Worm (Caenorhabditis elegans): Measurements from ENCODE around the gene nlp-78.
A peak's percentile ranks its signal among the peaks of the same experiment; 100 is the strongest.

The nlp-78 gene

DNA sequence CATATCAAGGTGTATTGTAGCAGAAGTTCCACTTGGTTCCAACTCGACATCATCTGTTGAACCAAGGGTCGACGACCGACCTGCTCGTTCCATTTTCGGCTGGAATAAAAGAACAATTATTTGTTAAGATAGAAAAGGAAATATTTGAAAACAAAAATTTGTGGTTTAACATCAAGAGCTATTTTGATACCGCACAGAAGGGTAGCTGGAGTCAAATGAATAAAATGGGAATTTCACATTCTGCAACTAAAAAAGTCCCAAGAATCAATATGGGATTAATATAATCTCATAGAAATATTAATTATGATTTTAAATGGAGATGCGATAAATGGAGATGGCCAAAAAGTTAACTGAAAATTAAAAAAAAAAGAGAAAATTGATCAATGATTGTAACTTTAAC is 37.5 kb upstream of the nlp-78 start, which contains the start of gene clh-5:
Gene clh-5 (minus strand): TSS at position 101 of the 400 bp plus-strand sequence.
- TF ChIP-seq ZK546.5 (tag; optimal IDR thresholded peaks at IDR 0.05) (no peak), R02D3.7 (tag; optimal IDR thresholded peaks at IDR 0.05) (no peak), egl-27 (tag; optimal IDR thresholded peaks at IDR 0.05) (no peak), C34F6.9 (tag; optimal IDR thresholded peaks at IDR 0.05) (no peak), nhr-129 (tag; optimal IDR thresholded peaks at IDR 0.05) (no peak), ceh-16 (tag; optimal IDR thresholded peaks at IDR 0.05) (no peak), mbf-1 (tag; optimal IDR thresholded peaks at IDR 0.05) (no peak), gmeb-1 (tag; optimal IDR thresholded peaks at IDR 0.05) (no peak), Y55F3AM.14 (GFP tag; optimal IDR thresholded peaks at IDR 0.05) (no peak), aly-2 (tag; optimal IDR thresholded peaks at IDR 0.05) (no peak), unc-55 (GFP tag; optimal IDR thresholded peaks at IDR 0.05) (no peak), nhr-10 (tag; optimal IDR thresholded peaks at IDR 0.05) (no peak), ztf-1 (GFP tag; conservative IDR thresholded peaks at IDR 0.05) (no peak), lin-39 (tag; optimal IDR thresholded peaks at IDR 0.05) (no peak), nhr-77 (tag; optimal IDR thresholded peaks at IDR 0.05) (no peak), blmp-1 (tag; optimal IDR thresholded peaks at IDR 0.05; ENCODE audit: insufficient read depth) (no peak), snpc-4 (tag; optimal IDR thresholded peaks at IDR 0.05) (no peak), nhr-23 (tag; optimal IDR thresholded peaks at IDR 0.05) (no peak), unc-39 (tag; optimal IDR thresholded peaks at IDR 0.05) (no peak)

DNA sequence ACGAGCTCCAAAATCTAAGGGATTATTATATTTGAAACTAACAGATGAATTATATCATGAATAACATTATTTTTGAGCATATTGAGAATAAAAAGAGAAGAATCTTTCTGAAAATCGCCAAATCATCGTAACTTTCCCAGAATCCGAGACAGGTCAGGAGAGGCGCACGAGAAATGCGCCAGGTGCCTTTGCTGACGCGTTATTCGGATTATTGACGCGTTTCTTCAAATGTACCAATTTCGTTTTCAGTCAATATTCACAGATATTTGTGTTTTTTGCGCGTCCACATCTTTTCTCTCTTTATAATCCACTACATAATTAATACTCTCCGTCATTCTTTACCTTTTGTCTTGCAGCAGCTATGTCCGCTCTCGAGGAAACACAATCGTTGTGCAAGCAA is 37.0 kb upstream of the nlp-78 start, which contains the start of gene T24H10.1:
Gene T24H10.1 (plus strand): TSS at position 355 of the 400 bp plus-strand sequence.
- TF ChIP-seq alr-1 (tag; optimal IDR thresholded peaks at IDR 0.05) (no peak), skn-1 (tag; optimal IDR thresholded peaks at IDR 0.05) (no peak), crh-2 (tag; optimal IDR thresholded peaks at IDR 0.05) (peak; percentile 48), nhr-6 (tag; optimal IDR thresholded peaks at IDR 0.05) (no peak), unc-39 (tag; optimal IDR thresholded peaks at IDR 0.05) (no peak), gmeb-1 (tag; optimal IDR thresholded peaks at IDR 0.05) (peak; percentile 85), aly-2 (tag; optimal IDR thresholded peaks at IDR 0.05) (no peak), mab-5 (tag; optimal IDR thresholded peaks at IDR 0.05) (peak; percentile 43), sma-9 (GFP tag; optimal IDR thresholded peaks at IDR 0.05) (peak; percentile 62), sma-9 (tag; optimal IDR thresholded peaks at IDR 0.05) (no peak), zag-1 (tag; optimal IDR thresholded peaks at IDR 0.05) (no peak), nhr-21 (tag; optimal IDR thresholded peaks at IDR 0.05) (peak; percentile 62), lin-13 (GFP tag; optimal IDR thresholded peaks at IDR 0.05) (peak; percentile 59), egl-27 (tag; optimal IDR thresholded peaks at IDR 0.05) (peak; percentile 20), nhr-25 (tag; optimal IDR thresholded peaks at IDR 0.05) (peak; percentile 64), nhr-237 (tag; optimal IDR thresholded peaks at IDR 0.05) (no peak), peb-1 (tag; optimal IDR thresholded peaks at IDR 0.05) (no peak), dmd-4 (tag; optimal IDR thresholded peaks at IDR 0.05) (no peak), nhr-11 (tag; optimal IDR thresholded peaks at IDR 0.05) (no peak), unc-62 (GFP tag; optimal IDR thresholded peaks at IDR 0.05) (no peak), lin-39 (tag; optimal IDR thresholded peaks at IDR 0.05) (no peak), F13H6.1 (tag; optimal IDR thresholded peaks at IDR 0.05) (peak; percentile 77), snpc-4 (tag; optimal IDR thresholded peaks at IDR 0.05) (peak; percentile 3), lsy-2 (tag; optimal IDR thresholded peaks at IDR 0.05) (peak; percentile 72 to 86), mdl-1 (tag; optimal IDR thresholded peaks at IDR 0.05) (no peak), nhr-77 (tag; optimal IDR thresholded peaks at IDR 0.05) (no peak), ceh-82 (tag; optimal IDR thresholded peaks at IDR 0.05) (no peak), nhr-12 (tag; optimal IDR thresholded peaks at IDR 0.05) (no peak), sma-3 (GFP tag; optimal IDR thresholded peaks at IDR 0.05) (peak; percentile 43), C34F6.9 (tag; optimal IDR thresholded peaks at IDR 0.05) (peak; percentile 83), blmp-1 (tag; optimal IDR thresholded peaks at IDR 0.05; ENCODE audit: insufficient read depth) (no peak), sem-4 (tag; optimal IDR thresholded peaks at IDR 0.05) (peak; percentile 56), ama-1 (optimal IDR thresholded peaks at IDR 0.05) (no peak), ceh-16 (tag; optimal IDR thresholded peaks at IDR 0.05) (no peak), R02D3.7 (tag; optimal IDR thresholded peaks at IDR 0.05) (no peak), nhr-10 (tag; optimal IDR thresholded peaks at IDR 0.05) (peak; percentile 20), nhr-129 (tag; optimal IDR thresholded peaks at IDR 0.05) (peak; percentile 60), nhr-23 (tag; optimal IDR thresholded peaks at IDR 0.05) (no peak), Y55F3AM.14 (GFP tag; optimal IDR thresholded peaks at IDR 0.05) (no peak), fos-1 (tag; optimal IDR thresholded peaks at IDR 0.05) (peak; percentile 49), unc-55 (GFP tag; optimal IDR thresholded peaks at IDR 0.05) (peak; percentile 70), elt-3 (tag; optimal IDR thresholded peaks at IDR 0.05) (no peak), ztf-1 (GFP tag; conservative IDR thresholded peaks at IDR 0.05) (no peak), elt-1 (tag; optimal IDR thresholded peaks at IDR 0.05) (no peak), ZK546.5 (tag; optimal IDR thresholded peaks at IDR 0.05) (no peak), ztf-4 (tag; optimal IDR thresholded peaks at IDR 0.05) (no peak), ztf-11 (tag; optimal IDR thresholded peaks at IDR 0.05) (no peak), lin-11 (tag; optimal IDR thresholded peaks at IDR 0.05) (peak; percentile 53), mbf-1 (tag; optimal IDR thresholded peaks at IDR 0.05) (no peak)

All from whole organism, L2 larva.